Fruit fly (Drosophila melanogaster): Measurements from ENCODE around the gene gish.

The gish gene

dm6 chr3R:16287171-16287570 lies 14.9 kb downstream of the gish start:
- TF ChIP-seq noc (tag; optimal IDR thresholded peaks at IDR 0.05), result no peak

dm6 chr3R:16287850-16288249 lies 15.6 kb downstream of the gish start:
- TF ChIP-seq noc (tag; optimal IDR thresholded peaks at IDR 0.05), result no peak

- no peak for TF ChIP-seq noc (tag; optimal IDR thresholded peaks at IDR 0.05)
These were observed 16.6 kb downstream of the gish start for dm6 chr3R:16288714-16289291.

dm6 chr3R:16290242-16290824 lies 18.1 kb downstream of the gish start:
- TF ChIP-seq noc (tag; optimal IDR thresholded peaks at IDR 0.05), result no peak

- no peak for TF ChIP-seq noc (tag; optimal IDR thresholded peaks at IDR 0.05)
These were observed 23.4 kb downstream of the gish start for dm6 chr3R:16295513-16296123.

- TF ChIP-seq noc (tag; optimal IDR thresholded peaks at IDR 0.05), result no peak
These were observed 33.1 kb downstream of the gish start, which contains the start of gene Zip89B for dm6 chr3R:16305185-16305989. Zip89B (plus strand) TSS chr3R:16305758.

- TF ChIP-seq noc (tag; optimal IDR thresholded peaks at IDR 0.05), result no peak
These were observed 35.8 kb downstream of the gish start for dm6 chr3R:16308057-16308456.

- no peak for TF ChIP-seq noc (tag; optimal IDR thresholded peaks at IDR 0.05)
These were observed 37.2 kb downstream of the gish start for dm6 chr3R:16309302-16310080.

- TF ChIP-seq noc (tag; optimal IDR thresholded peaks at IDR 0.05), result peak; percentile 74
These were observed 37.8 kb downstream of the gish start for dm6 chr3R:16310081-16310493.

dm6 chr3R:16316747-16317146 lies 44.5 kb downstream of the gish start:
- TF ChIP-seq noc (tag; optimal IDR thresholded peaks at IDR 0.05), result no peak

- no peak for TF ChIP-seq noc (tag; optimal IDR thresholded peaks at IDR 0.05)
These were observed 49.3 kb downstream of the gish start, which contains the start of gene CG44044 for dm6 chr3R:16321538-16321937. CG44044 (plus strand) TSS chr3R:16321838.

- no peak for TF ChIP-seq noc (tag; optimal IDR thresholded peaks at IDR 0.05)
These were observed 50.8 kb downstream of the gish start, which contains the start of gene CG6901 for dm6 chr3R:16323093-16323492. CG6901 (plus strand) TSS chr3R:16323415.

dm6 chr3R:16325192-16325591 lies 52.9 kb downstream of the gish start, which contains the start of gene CG17929:
CG17929 (plus strand) TSS chr3R:16325492.
- TF ChIP-seq noc (tag; optimal IDR thresholded peaks at IDR 0.05), result no peak

- TF ChIP-seq noc (tag; optimal IDR thresholded peaks at IDR 0.05), result no peak
These were observed 55.3 kb downstream of the gish start, which contains the start of gene CG17930 for dm6 chr3R:16327549-16327948. CG17930 (plus strand) TSS chr3R:16327849.

dm6 chr3R:16329797-16330196 lies 57.5 kb downstream of the gish start:
- TF ChIP-seq noc (tag; optimal IDR thresholded peaks at IDR 0.05), result no peak

All from whole organism, larva.